Worm (Caenorhabditis elegans): Measurements from ENCODE around the gene Y52E8A.2.

Y52E8A.2 gene

ce11 chrII:4344317-4344716, 23.7 kb downstream of the Y52E8A.2 start:
- TF ChIP-seq klf-2 (GFP tag; conservative IDR thresholded peaks at IDR 0.05) (no peak), cog-1 (tag; optimal IDR thresholded peaks at IDR 0.05) (no peak), med-1 (GFP tag; optimal IDR thresholded peaks at IDR 0.05; ENCODE audit: insufficient read depth) (no peak), ztf-23 (GFP tag; IDR thresholded peaks at IDR 0.05) (no peak), ztf-29 (GFP tag; IDR thresholded peaks at IDR 0.05) (no peak), ref-1 (GFP tag; conservative IDR thresholded peaks at IDR 0.05) (no peak), tab-1 (GFP tag; IDR thresholded peaks at IDR 0.05) (no peak), T22C8.4 (GFP tag; IDR thresholded peaks at IDR 0.05) (no peak), flt-1 (GFP tag; IDR thresholded peaks at IDR 0.05) (no peak)

DNA sequence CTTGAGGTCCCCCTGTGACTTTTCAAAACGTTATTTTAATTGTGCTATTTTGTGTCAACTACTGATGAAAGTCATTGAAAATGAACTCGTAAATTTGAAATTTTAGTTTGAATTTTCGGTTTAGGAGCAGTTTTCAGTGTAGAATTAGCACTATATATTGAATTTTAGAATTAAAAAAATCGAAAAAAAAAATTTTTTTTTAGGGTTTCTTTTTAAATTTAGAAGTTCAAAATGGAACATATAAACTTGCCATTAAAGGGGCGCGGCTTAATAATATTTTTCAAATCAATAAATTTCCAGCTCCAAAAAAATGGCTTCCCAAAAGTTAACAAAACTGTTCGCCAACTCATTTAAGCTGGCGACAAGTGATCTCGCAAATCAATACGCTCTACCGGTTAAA, 30.3 kb downstream of the Y52E8A.2 start, which contains the start of gene H20J04.9:
H20J04.9 (plus strand) TSS at position 301 of the 400 bp plus-strand sequence.
- TF ChIP-seq ztf-29 (GFP tag; IDR thresholded peaks at IDR 0.05) (no peak), med-1 (GFP tag; optimal IDR thresholded peaks at IDR 0.05; ENCODE audit: insufficient read depth) (no peak), flt-1 (GFP tag; IDR thresholded peaks at IDR 0.05) (no peak), ztf-23 (GFP tag; IDR thresholded peaks at IDR 0.05) (no peak), tab-1 (GFP tag; IDR thresholded peaks at IDR 0.05) (no peak), klf-2 (GFP tag; conservative IDR thresholded peaks at IDR 0.05) (no peak), ref-1 (GFP tag; conservative IDR thresholded peaks at IDR 0.05) (no peak), T22C8.4 (GFP tag; IDR thresholded peaks at IDR 0.05) (no peak), cog-1 (tag; optimal IDR thresholded peaks at IDR 0.05) (no peak)

ce11 chrII:4355217-4355616, 34.6 kb downstream of the Y52E8A.2 start, which contains the start of the genes H20J04.7 and H20J04.1:
H20J04.7 (minus strand) TSS chrII:4355317.
H20J04.1 (plus strand) TSS chrII:4355613.
- TF ChIP-seq med-1 (GFP tag; optimal IDR thresholded peaks at IDR 0.05; ENCODE audit: insufficient read depth) (no peak), ref-1 (GFP tag; conservative IDR thresholded peaks at IDR 0.05) (no peak), cog-1 (tag; optimal IDR thresholded peaks at IDR 0.05) (no peak), flt-1 (GFP tag; IDR thresholded peaks at IDR 0.05) (no peak), T22C8.4 (GFP tag; IDR thresholded peaks at IDR 0.05) (no peak), klf-2 (GFP tag; conservative IDR thresholded peaks at IDR 0.05) (no peak)

DNA sequence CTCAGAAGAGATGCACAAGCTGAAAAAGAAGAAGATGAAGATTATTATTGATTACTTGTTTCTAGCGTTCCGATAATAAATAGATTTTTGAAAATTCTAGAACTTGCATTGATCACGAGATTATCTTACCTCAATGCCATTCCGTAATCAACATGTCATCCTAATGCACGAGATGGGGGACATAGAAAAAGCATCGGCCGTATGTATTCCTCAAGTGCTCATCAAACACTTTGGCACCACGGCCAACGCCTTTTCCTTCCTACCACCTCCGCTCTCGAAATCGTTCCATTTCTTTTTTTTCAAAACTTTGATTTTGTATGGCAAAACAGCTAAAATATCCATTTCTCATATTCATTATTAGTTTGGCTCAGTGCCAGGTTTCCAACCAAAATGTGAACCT, 38.1 kb downstream of the Y52E8A.2 start, which contains the start of gene lat-2:
lat-2 (plus strand) TSS at position 301 of the 400 bp plus-strand sequence.
- TF ChIP-seq ztf-29 (GFP tag; IDR thresholded peaks at IDR 0.05): no peak
- TF ChIP-seq med-1 (GFP tag; optimal IDR thresholded peaks at IDR 0.05; ENCODE audit: insufficient read depth): no peak
- TF ChIP-seq klf-2 (GFP tag; conservative IDR thresholded peaks at IDR 0.05): no peak
- no peak for TF ChIP-seq ztf-23 (GFP tag; IDR thresholded peaks at IDR 0.05)
- TF ChIP-seq ref-1 (GFP tag; conservative IDR thresholded peaks at IDR 0.05): no peak
- TF ChIP-seq flt-1 (GFP tag; IDR thresholded peaks at IDR 0.05): no peak

DNA sequence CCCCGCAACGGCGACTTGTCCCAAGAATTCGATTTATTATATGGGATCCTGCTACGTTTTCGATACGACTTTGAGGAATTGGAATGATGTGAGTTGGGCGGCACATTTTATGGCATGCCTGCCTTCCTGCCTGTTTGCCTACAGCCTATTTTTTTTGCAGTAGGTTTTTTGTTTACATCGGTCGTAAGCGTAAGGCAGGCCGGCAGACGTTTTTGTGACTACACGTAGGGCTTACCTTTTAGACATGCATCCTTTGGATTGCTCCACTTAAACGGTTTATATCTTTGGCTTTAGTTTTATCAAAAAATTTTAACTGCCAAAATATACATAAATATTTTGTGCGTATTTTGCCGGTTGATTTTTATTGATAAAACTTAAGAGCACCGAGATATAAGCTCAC, 38.6 kb downstream of the Y52E8A.2 start:
- no peak for TF ChIP-seq tab-1 (GFP tag; IDR thresholded peaks at IDR 0.05)
- TF ChIP-seq klf-2 (GFP tag; conservative IDR thresholded peaks at IDR 0.05): no peak
- TF ChIP-seq med-1 (GFP tag; optimal IDR thresholded peaks at IDR 0.05; ENCODE audit: insufficient read depth): no peak
- no peak for TF ChIP-seq ref-1 (GFP tag; conservative IDR thresholded peaks at IDR 0.05)
- TF ChIP-seq cog-1 (tag; optimal IDR thresholded peaks at IDR 0.05): no peak
- no peak for TF ChIP-seq ztf-29 (GFP tag; IDR thresholded peaks at IDR 0.05)
- TF ChIP-seq flt-1 (GFP tag; IDR thresholded peaks at IDR 0.05): no peak
- TF ChIP-seq T22C8.4 (GFP tag; IDR thresholded peaks at IDR 0.05): no peak

ce11 chrII:4362088-4362487, 41.5 kb downstream of the Y52E8A.2 start:
- TF ChIP-seq flt-1 (GFP tag; IDR thresholded peaks at IDR 0.05) (no peak), ztf-23 (GFP tag; IDR thresholded peaks at IDR 0.05) (no peak), ztf-29 (GFP tag; IDR thresholded peaks at IDR 0.05) (no peak), tab-1 (GFP tag; IDR thresholded peaks at IDR 0.05) (no peak), ref-1 (GFP tag; conservative IDR thresholded peaks at IDR 0.05) (no peak), med-1 (GFP tag; optimal IDR thresholded peaks at IDR 0.05; ENCODE audit: insufficient read depth) (no peak), klf-2 (GFP tag; conservative IDR thresholded peaks at IDR 0.05) (no peak), T22C8.4 (GFP tag; IDR thresholded peaks at IDR 0.05) (no peak), cog-1 (tag; optimal IDR thresholded peaks at IDR 0.05) (no peak)

- TF ChIP-seq flt-1 (GFP tag; IDR thresholded peaks at IDR 0.05) (no peak), T22C8.4 (GFP tag; IDR thresholded peaks at IDR 0.05) (no peak), cog-1 (tag; optimal IDR thresholded peaks at IDR 0.05) (no peak), med-1 (GFP tag; optimal IDR thresholded peaks at IDR 0.05; ENCODE audit: insufficient read depth) (no peak), ztf-29 (GFP tag; IDR thresholded peaks at IDR 0.05) (no peak), tab-1 (GFP tag; IDR thresholded peaks at IDR 0.05) (no peak), ztf-23 (GFP tag; IDR thresholded peaks at IDR 0.05) (no peak), klf-2 (GFP tag; conservative IDR thresholded peaks at IDR 0.05) (no peak), ref-1 (GFP tag; conservative IDR thresholded peaks at IDR 0.05) (no peak)
Observed at ce11 chrII:4367923-4368322, 47.3 kb downstream of the Y52E8A.2 start, which contains the start of gene try-9. try-9 (plus strand) TSS chrII:4368223.

ce11 chrII:4369715-4370114, 49.1 kb downstream of the Y52E8A.2 start:
- no peak for TF ChIP-seq ref-1 (GFP tag; conservative IDR thresholded peaks at IDR 0.05)
- TF ChIP-seq ztf-29 (GFP tag; IDR thresholded peaks at IDR 0.05): no peak
- no peak for TF ChIP-seq T22C8.4 (GFP tag; IDR thresholded peaks at IDR 0.05)
- no peak for TF ChIP-seq flt-1 (GFP tag; IDR thresholded peaks at IDR 0.05)
- TF ChIP-seq klf-2 (GFP tag; conservative IDR thresholded peaks at IDR 0.05): no peak
- TF ChIP-seq tab-1 (GFP tag; IDR thresholded peaks at IDR 0.05): no peak
- TF ChIP-seq cog-1 (tag; optimal IDR thresholded peaks at IDR 0.05): no peak
- TF ChIP-seq ztf-23 (GFP tag; IDR thresholded peaks at IDR 0.05): no peak
- no peak for TF ChIP-seq med-1 (GFP tag; optimal IDR thresholded peaks at IDR 0.05; ENCODE audit: insufficient read depth)

ce11 chrII:4370842-4371241, 50.2 kb downstream of the Y52E8A.2 start:
- TF ChIP-seq tab-1 (GFP tag; IDR thresholded peaks at IDR 0.05) (no peak), klf-2 (GFP tag; conservative IDR thresholded peaks at IDR 0.05) (no peak), T22C8.4 (GFP tag; IDR thresholded peaks at IDR 0.05) (no peak), ref-1 (GFP tag; conservative IDR thresholded peaks at IDR 0.05) (no peak), ztf-23 (GFP tag; IDR thresholded peaks at IDR 0.05) (no peak), cog-1 (tag; optimal IDR thresholded peaks at IDR 0.05) (no peak), ztf-29 (GFP tag; IDR thresholded peaks at IDR 0.05) (no peak), med-1 (GFP tag; optimal IDR thresholded peaks at IDR 0.05; ENCODE audit: insufficient read depth) (no peak), flt-1 (GFP tag; IDR thresholded peaks at IDR 0.05) (no peak)
